Worm (Caenorhabditis elegans) whole organism, early embryonic: ENCODE results near the gene C45B11.9.

Experiments
- B0310.2 ChIP-seq: sonication (generic microtip); optimal IDR thresholded peaks from 2 replicates; lab custom pipeline; 2016; ENCODE audit warnings: mild to moderate bottlenecking, missing genetic modification characterization, missing compliant biosample characterization
- F13C5.2 ChIP-seq: sonication (generic microtip); optimal IDR thresholded peaks from 2 replicates; lab custom pipeline; 2017; ENCODE audit warnings: mild to moderate bottlenecking, missing genetic modification characterization, inconsistent platforms, missing compliant biosample characterization
- aly-1 ChIP-seq: sonication (generic microtip); optimal IDR thresholded peaks from 2 replicates; lab custom pipeline; 2016; ENCODE audit warnings: missing genetic modification characterization, missing compliant biosample characterization
- ama-1 ChIP-seq: fragments of 150-350 bp; optimal IDR thresholded peaks from 2 replicates; lab custom pipeline; 2014
- ceh-13 ChIP-seq: fragments of 200-800 bp; sonication (Bioruptor generic); optimal IDR thresholded peaks from 2 replicates; lab custom pipeline; 2018; ENCODE audit warnings: mild to moderate bottlenecking, missing genetic modification characterization, missing compliant biosample characterization
- ceh-36 ChIP-seq: sonication (generic microtip); optimal IDR thresholded peaks from 2 replicates; lab custom pipeline; 2016; ENCODE audit warnings: missing genetic modification characterization, inconsistent platforms, missing compliant biosample characterization
- ets-7 ChIP-seq: sonication (generic microtip); optimal IDR thresholded peaks from 2 replicates; lab custom pipeline; 2016; ENCODE audit warnings: missing genotype, missing genetic modification characterization, missing compliant biosample characterization
- flt-1 ChIP-seq: fragments of 200-800 bp; sonication (Bioruptor generic); IDR thresholded peaks from 2 replicates; pipeline ENCODE4 v1.3.6; 2022; ENCODE audit warnings: missing genetic modification characterization, missing compliant biosample characterization
- hmbx-1 ChIP-seq: sonication (generic microtip); optimal IDR thresholded peaks from 2 replicates; lab custom pipeline; 2016; ENCODE audit warnings: mild to moderate bottlenecking, missing genetic modification characterization, missing compliant biosample characterization
- hmg-4 ChIP-seq: fragments of 200-800 bp; sonication (Bioruptor generic); optimal IDR thresholded peaks from 2 replicates; lab custom pipeline; 2018; ENCODE audit warnings: mild to moderate bottlenecking, missing genetic modification characterization, missing compliant biosample characterization
- hnd-1 ChIP-seq: sonication (generic microtip); optimal IDR thresholded peaks from 2 replicates; lab custom pipeline; 2016; ENCODE audit warnings: missing genetic modification characterization, missing compliant biosample characterization
- pes-1 ChIP-seq: fragments of 200-800 bp; sonication (Bioruptor generic); IDR thresholded peaks from 2 replicates; pipeline ENCODE4 v1.3.6; 2022; ENCODE audit warnings: missing genetic modification reagents, missing genetic modification characterization, missing compliant biosample characterization
- scrt-1 ChIP-seq: fragments of 200-800 bp; sonication (Bioruptor generic); IDR thresholded peaks from 2 replicates; pipeline ENCODE4 v1.3.6; 2022; ENCODE audit warnings: missing genetic modification characterization, missing compliant biosample characterization
- sea-1 ChIP-seq: fragments of 200-800 bp; sonication (Bioruptor generic); conservative IDR thresholded peaks from 2 replicates; pipeline ENCODE4 v1.3.6; 2022; ENCODE audit warnings: missing genetic modification characterization, missing compliant biosample characterization
- tbx-11 ChIP-seq: fragments of 200-800 bp; sonication (Bioruptor generic); IDR thresholded peaks from 2 replicates; pipeline ENCODE4 v1.3.6; 2022; ENCODE audit warnings: missing genetic modification characterization, missing compliant biosample characterization
- tbx-37 ChIP-seq: fragments of 200-800 bp; sonication (Bioruptor generic); conservative IDR thresholded peaks from 2 replicates; pipeline ENCODE4 v1.3.6; 2022; ENCODE audit warnings: missing genetic modification reagents, missing genetic modification characterization, missing compliant biosample characterization
- tra-4 ChIP-seq: sonication (generic microtip); optimal IDR thresholded peaks from 2 replicates; lab custom pipeline; 2017; ENCODE audit warnings: missing genetic modification characterization, missing compliant biosample characterization

C45B11.9 gene

DNA sequence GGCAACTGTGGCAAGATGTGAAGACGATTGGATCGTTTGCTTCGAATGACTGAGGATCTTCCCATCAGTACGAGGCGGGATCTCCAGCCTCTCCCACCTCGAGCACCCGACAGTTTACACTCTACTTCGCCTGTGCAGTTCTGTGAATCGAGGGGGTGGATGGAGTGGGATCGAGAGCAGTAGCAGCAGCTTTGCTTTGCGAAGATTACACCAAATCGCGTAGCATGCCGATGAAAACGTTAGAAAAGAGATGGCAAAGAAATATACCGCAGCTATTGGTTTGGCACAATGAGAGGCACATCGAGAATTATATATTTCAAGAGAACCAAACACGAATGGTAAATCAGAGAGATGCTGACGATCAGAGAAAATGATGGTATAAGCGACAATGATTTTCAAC lies 34.3 kb downstream of the C45B11.9 start, which contains the start of gene act-3:
Gene act-3 (minus strand): TSS at position 51 of the 400 bp plus-strand sequence.
- no peak for TF ChIP-seq hmg-4 (GFP tag; lab: Kevin White, UChicago)
- no peak for TF ChIP-seq scrt-1 (GFP tag; lab: Robert Waterston, UW)
- TF ChIP-seq ceh-36 (tag; lab: Kevin White, UChicago), result no peak
- no peak for TF ChIP-seq tbx-11 (GFP tag; lab: Robert Waterston, UW)
- TF ChIP-seq sea-1 (GFP tag; lab: Robert Waterston, UW), result no peak
- no peak for TF ChIP-seq hnd-1 (tag; lab: Kevin White, UChicago)
- TF ChIP-seq aly-1 (tag; lab: Kevin White, UChicago), result no peak
- no peak for TF ChIP-seq F13C5.2 (tag; lab: Kevin White, UChicago)
- no peak for TF ChIP-seq tbx-37
- TF ChIP-seq hmbx-1 (tag; lab: Kevin White, UChicago), result no peak
- no peak for TF ChIP-seq B0310.2 (tag; lab: Kevin White, UChicago)
- no peak for TF ChIP-seq tra-4

DNA sequence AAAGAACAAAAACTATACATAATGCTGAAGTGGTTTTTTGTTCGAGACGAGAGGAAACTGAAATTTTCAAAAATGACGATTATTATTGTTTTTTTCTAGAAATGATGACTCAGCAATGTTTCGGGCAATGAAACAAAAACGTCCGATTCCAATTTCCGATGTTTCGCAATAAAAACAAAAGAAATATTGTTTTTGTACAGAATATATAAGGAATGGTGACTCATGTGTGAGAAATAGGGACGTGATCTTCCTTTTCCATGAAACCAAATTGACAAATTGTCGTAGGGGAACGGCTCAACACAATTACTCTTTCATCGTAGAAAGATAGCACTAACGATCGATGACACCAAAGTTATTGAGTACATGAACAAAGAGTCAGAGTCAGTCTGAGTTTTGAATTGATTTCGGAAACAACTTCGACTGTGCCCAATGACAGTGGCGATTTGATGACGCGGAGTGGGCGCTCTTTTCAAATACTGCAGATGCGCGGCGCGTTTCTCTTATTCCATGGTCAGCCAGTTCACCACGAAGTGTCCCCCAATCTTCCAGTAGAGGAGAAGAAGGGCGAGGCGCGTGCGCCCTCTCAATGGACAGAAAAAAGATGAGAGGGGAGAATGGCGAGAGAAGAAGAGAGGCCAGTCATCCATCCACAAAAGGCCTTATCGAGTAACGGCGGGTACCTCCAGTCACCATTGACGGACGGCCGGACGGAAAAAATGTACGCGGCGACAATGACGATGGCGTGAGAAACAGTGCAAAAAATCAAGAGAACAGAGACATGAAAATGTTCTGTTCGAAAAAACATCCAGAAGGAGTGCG lies 35.3 kb downstream of the C45B11.9 start:
- TF ChIP-seq hmbx-1 (tag; lab: Kevin White, UChicago) (no peak), aly-1 (tag; lab: Kevin White, UChicago) (peak; percentile 28), hnd-1 (tag; lab: Kevin White, UChicago) (no peak), pes-1 (GFP tag; lab: Robert Waterston, UW) (peak; percentile 34; the same call in 1 of the 2 replicates), hmg-4 (GFP tag; lab: Kevin White, UChicago) (peak; percentile 42), ama-1 (lab: Kevin White, UChicago) (no peak), tbx-11 (GFP tag; lab: Robert Waterston, UW) (no peak), sea-1 (GFP tag; lab: Robert Waterston, UW) (no peak), scrt-1 (GFP tag; lab: Robert Waterston, UW) (no peak), B0310.2 (tag; lab: Kevin White, UChicago) (no peak), ceh-13 (GFP tag; lab: Kevin White, UChicago) (no peak)

- no peak for TF ChIP-seq flt-1
- TF ChIP-seq tra-4, result no peak
- TF ChIP-seq tbx-37, result no peak
These were observed 35.9 kb downstream of the C45B11.9 start for ce11 chrV:11076028-11076402.

ce11 chrV:11076403-11076802 lies 36.3 kb downstream of the C45B11.9 start:
- TF ChIP-seq aly-1 (tag; lab: Kevin White, UChicago), result no peak
- no peak for TF ChIP-seq flt-1
- no peak for TF ChIP-seq ceh-13 (GFP tag; lab: Kevin White, UChicago)
- TF ChIP-seq tbx-11 (GFP tag; lab: Robert Waterston, UW), result no peak

- TF ChIP-seq ceh-13 (GFP tag; lab: Kevin White, UChicago), result no peak
- peak; percentile 38 for TF ChIP-seq B0310.2 (tag; lab: Kevin White, UChicago)
These were observed 38.1 kb downstream of the C45B11.9 start, which contains the start of gene act-2 for ce11 chrV:11078104-11078724. Gene act-2, minus strand, starts transcription at chrV:11078154.

ce11 chrV:11078874-11079273 lies 38.8 kb downstream of the C45B11.9 start:
- TF ChIP-seq hnd-1 (tag; lab: Kevin White, UChicago) (no peak), ceh-13 (GFP tag; lab: Kevin White, UChicago) (no peak), hmg-4 (GFP tag; lab: Kevin White, UChicago) (no peak), hmbx-1 (tag; lab: Kevin White, UChicago) (no peak), B0310.2 (tag; lab: Kevin White, UChicago) (no peak), flt-1 (no peak), tbx-11 (GFP tag; lab: Robert Waterston, UW) (no peak), scrt-1 (GFP tag; lab: Robert Waterston, UW) (no peak), F13C5.2 (tag; lab: Kevin White, UChicago) (no peak), tra-4 (no peak), ets-7 (tag; lab: Kevin White, UChicago) (no peak)

DNA sequence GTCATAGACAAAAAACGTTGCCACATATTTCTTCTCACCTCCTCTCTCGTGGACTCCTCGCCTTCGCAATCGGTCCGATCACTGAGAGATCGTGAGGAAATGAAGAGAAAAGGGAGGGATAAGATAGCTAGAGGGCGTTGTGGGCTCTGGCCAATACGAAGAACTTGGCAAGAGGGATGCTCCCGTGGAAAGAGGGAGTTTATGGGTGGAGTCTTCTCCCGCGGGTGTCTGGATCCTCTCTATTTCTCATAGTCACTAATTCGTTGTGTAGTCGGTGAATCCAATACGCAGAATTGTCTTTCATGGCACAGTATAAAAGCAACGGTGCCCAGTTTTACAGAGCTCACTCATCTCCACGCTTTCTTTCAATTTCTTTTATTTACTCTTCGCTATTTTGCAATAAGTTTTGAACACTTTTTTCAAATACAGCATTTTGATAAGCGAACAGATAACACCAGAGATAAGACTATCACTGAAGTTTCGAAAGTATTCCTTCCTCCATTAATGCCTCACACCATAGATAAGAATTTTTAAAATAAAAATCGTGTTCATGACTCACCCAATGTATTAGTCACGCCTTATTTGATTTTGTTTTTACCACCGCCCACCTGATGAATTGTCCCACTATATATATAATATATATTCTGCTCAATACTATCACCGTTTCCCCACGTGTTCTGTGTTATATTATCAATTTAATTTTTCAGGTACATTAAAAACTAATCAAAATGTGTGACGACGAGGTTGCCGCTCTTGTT lies 40.4 kb downstream of the C45B11.9 start, which contains the start of gene act-1:
Gene act-1 (plus strand): TSS at position 708 of the 758 bp plus-strand sequence.
- TF ChIP-seq ets-7 (tag; lab: Kevin White, UChicago) (no peak), ceh-13 (GFP tag; lab: Kevin White, UChicago) (no peak), F13C5.2 (tag; lab: Kevin White, UChicago) (peak; percentile 26), tbx-11 (GFP tag; lab: Robert Waterston, UW) (no peak), sea-1 (GFP tag; lab: Robert Waterston, UW) (no peak), hmg-4 (GFP tag; lab: Kevin White, UChicago) (peak; percentile 73), pes-1 (GFP tag; lab: Robert Waterston, UW) (peak; percentile 10; the same call in 1 of the 2 replicates), flt-1 (0 out of 2 replicates have a peak, but pooled peaks have one; percentile 37)
